Worm (Caenorhabditis elegans) whole organism, late embryonic: ENCODE data around the gene crh-2.

Experiments
- ama-1 ChIP-seq: fragments of 150-350 bp; optimal IDR thresholded peaks from 2 replicates; lab custom pipeline; 2014
- ceh-22 ChIP-seq: sonication (generic microtip); optimal IDR thresholded peaks from 2 replicates; lab custom pipeline; 2017; ENCODE audit warnings: missing biosample characterization, missing genetic modification characterization
- ceh-24 ChIP-seq: sonication (generic microtip); optimal IDR thresholded peaks from 2 replicates; lab custom pipeline; 2016; ENCODE audit warnings: mild to moderate bottlenecking, missing genetic modification characterization, missing compliant biosample characterization
- che-1 ChIP-seq: sonication (generic microtip); optimal IDR thresholded peaks from 2 replicates; lab custom pipeline; 2016; ENCODE audit warnings: mild to moderate bottlenecking, missing genetic modification characterization, missing compliant biosample characterization
- fkh-6 ChIP-seq: sonication (generic microtip); optimal IDR thresholded peaks from 2 replicates; lab custom pipeline; 2016; ENCODE audit warnings: missing genetic modification characterization, missing compliant biosample characterization
- pqm-1 ChIP-seq: sonication (generic microtip); optimal IDR thresholded peaks from 2 replicates; lab custom pipeline; 2016; ENCODE audit warnings: missing genetic modification characterization, missing compliant biosample characterization
- rnt-1 ChIP-seq: sonication (generic microtip); optimal IDR thresholded peaks from 2 replicates; lab custom pipeline; 2016; ENCODE audit warnings: missing genetic modification characterization, missing compliant biosample characterization
- unc-3 ChIP-seq, 2 experiments: fragments of 200-800 bp in 1 of 2; sonication (Bioruptor generic) in 1 of 2; sonication (generic microtip) in 1 of 2; conservative IDR thresholded peaks in 1 of 2; optimal IDR thresholded peaks in 1 of 2; 2 replicates each; pipeline versions ENCODE4 v1.3.6 to Lab custom; 2016 to 2022; ENCODE audit warnings: missing compliant biosample characterization in 2 of 2, missing genetic modification characterization in 2 of 2, missing genetic modification reagents in 1 of 2
- unc-55 ChIP-seq: sonication (generic microtip); optimal IDR thresholded peaks from 2 replicates; lab custom pipeline; 2017; ENCODE audit warnings: missing biosample characterization, missing genetic modification reagents, missing genetic modification characterization

DNA sequence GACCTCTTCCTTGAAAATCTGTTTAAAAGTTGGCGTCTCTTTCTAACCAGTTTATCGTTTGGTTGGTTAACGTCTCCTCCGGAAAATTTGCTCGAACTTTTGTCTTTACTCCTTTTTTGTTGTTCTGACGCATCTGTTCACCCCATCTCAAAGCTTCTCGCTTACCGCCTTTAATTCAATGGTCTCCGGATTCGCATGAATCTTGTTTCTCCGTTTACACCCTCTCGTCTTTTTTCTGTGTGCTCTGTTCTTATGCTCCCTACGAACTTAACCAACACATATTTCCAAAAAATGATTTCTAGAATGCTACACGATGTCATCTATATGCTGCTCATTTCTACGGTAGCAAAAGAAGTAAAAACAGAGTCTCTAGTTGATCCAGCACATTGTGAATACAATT is 57.3 kb downstream of the crh-2 start, which contains the start of gene lgc-56:
- no peak for TF ChIP-seq rnt-1 (tag; lab: Kevin White, UChicago)
- TF ChIP-seq unc-3 (GFP tag; conservative IDR thresholded peaks at IDR 0.05; lab: Robert Waterston, UW), result no peak
- TF ChIP-seq unc-3 (tag; optimal IDR thresholded peaks at IDR 0.05; lab: Kevin White, UChicago), result no peak
- no peak for TF ChIP-seq unc-55 (GFP tag; lab: Kevin White, UChicago)
- no peak for TF ChIP-seq fkh-6 (tag; lab: Kevin White, UChicago)
- TF ChIP-seq che-1, result no peak
- no peak for TF ChIP-seq ceh-24 (tag; lab: Kevin White, UChicago)
- no peak for TF ChIP-seq pqm-1 (tag; lab: Kevin White, UChicago)
- TF ChIP-seq ama-1 (lab: Kevin White, UChicago), result no peak
- TF ChIP-seq ceh-22 (tag; lab: Kevin White, UChicago), result no peak
